Worm (Caenorhabditis elegans): Measurements from ENCODE around the gene Y73C8C.10.

Gene Y73C8C.10

DNA sequence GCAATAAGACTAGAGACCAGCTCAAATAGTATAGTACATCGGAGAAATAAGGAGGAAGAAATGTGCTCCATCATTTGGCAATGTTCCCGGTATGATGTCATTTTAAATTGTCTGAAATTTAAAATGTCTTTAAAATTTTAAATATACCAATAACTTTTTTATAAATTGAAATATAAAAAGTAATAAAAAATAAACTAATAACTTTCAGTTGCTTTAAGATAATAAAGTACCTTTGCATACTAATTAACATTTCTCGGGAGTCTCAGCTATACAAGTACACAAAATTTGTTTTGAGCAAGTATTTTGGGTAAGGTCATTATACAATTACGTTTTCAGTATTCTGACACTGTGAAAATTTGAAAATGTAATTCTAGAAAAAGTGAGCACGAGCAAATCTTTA is 24.3 kb upstream of the Y73C8C.10 start, which contains the start of gene srab-6:
Gene srab-6 (minus strand): TSS at position 101 of the 400 bp plus-strand sequence.
- no peak for TF ChIP-seq tbx-2 (tag; optimal IDR thresholded peaks at IDR 0.05)
- no peak for TF ChIP-seq sea-2 (GFP tag; optimal IDR thresholded peaks at IDR 0.05)
- no peak for TF ChIP-seq R02D3.7 (tag; optimal IDR thresholded peaks at IDR 0.05)
- no peak for TF ChIP-seq nhr-23 (tag; optimal IDR thresholded peaks at IDR 0.05)
- TF ChIP-seq ceh-9 (tag; optimal IDR thresholded peaks at IDR 0.05): no peak
- TF ChIP-seq elt-1 (tag; optimal IDR thresholded peaks at IDR 0.05): no peak
- no peak for TF ChIP-seq ztf-11 (tag; optimal IDR thresholded peaks at IDR 0.05)
- no peak for TF ChIP-seq skn-1 (tag; optimal IDR thresholded peaks at IDR 0.05)
- TF ChIP-seq lin-15B (tag; optimal IDR thresholded peaks at IDR 0.05): no peak
- no peak for TF ChIP-seq fos-1 (tag; optimal IDR thresholded peaks at IDR 0.05)
- no peak for TF ChIP-seq nhr-77 (tag; optimal IDR thresholded peaks at IDR 0.05)
- TF ChIP-seq lin-39 (tag; optimal IDR thresholded peaks at IDR 0.05): no peak

DNA sequence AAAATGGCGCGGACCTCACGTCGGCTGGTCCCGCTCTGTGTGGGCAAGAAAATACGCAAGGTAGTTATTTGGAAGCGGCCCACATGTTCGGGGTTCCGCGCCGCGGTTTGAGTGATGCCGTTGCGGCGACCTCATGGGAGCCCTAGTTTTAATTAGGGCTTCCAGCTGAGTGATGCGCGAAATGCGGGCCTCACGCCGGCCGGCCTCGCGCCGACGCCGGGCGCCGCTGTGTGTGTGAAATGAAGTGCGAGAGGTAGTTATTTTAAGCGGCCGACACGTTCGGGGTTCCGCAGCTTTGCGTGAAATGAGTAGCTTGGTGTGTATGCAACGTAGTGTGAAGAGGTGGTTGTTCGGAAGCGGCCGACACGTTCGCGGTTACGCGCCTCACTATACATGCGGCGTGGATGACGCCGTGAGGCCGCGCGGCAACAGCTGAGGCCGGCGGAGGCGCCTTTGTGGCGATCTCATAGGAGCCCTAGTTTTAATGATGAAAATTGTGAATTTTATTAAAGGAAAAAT is 22.4 kb upstream of the Y73C8C.10 start:
- TF ChIP-seq snpc-4 (tag; optimal IDR thresholded peaks at IDR 0.05) (no peak), ZK546.5 (tag; optimal IDR thresholded peaks at IDR 0.05) (no peak), egl-5 (tag; optimal IDR thresholded peaks at IDR 0.05) (no peak), nhr-76 (tag; optimal IDR thresholded peaks at IDR 0.05) (no peak), lin-15B (tag; optimal IDR thresholded peaks at IDR 0.05) (no peak), sea-2 (GFP tag; optimal IDR thresholded peaks at IDR 0.05) (no peak), fkh-10 (GFP tag; optimal IDR thresholded peaks at IDR 0.05) (no peak), mdl-1 (tag; optimal IDR thresholded peaks at IDR 0.05) (no peak), eor-1 (tag; optimal IDR thresholded peaks at IDR 0.05) (no peak)

DNA sequence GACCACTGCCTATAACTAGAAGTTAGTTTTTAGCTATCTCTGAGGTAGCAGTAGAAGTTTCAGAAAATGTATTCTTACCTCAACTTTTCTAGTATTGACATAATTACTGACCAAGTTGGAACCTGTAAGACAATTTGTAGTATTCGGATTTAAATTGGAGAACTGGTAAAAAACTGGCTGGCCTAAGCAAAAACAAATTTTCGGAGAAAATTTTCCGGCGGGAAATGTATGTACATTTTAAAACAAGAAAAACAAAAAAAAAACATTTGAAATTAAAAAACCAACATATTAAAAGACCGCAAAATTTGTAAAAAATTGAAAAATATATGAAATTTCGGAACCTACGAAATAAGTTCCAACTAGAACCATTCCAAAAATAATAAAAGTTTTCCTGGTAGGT is 19.4 kb upstream of the Y73C8C.10 start, which contains the start of gene srab-11:
Gene srab-11 (minus strand): TSS at position 101 of the 400 bp plus-strand sequence.
- no peak for TF ChIP-seq lin-15B (tag; optimal IDR thresholded peaks at IDR 0.05)
- no peak for TF ChIP-seq unc-39 (tag; optimal IDR thresholded peaks at IDR 0.05)

DNA sequence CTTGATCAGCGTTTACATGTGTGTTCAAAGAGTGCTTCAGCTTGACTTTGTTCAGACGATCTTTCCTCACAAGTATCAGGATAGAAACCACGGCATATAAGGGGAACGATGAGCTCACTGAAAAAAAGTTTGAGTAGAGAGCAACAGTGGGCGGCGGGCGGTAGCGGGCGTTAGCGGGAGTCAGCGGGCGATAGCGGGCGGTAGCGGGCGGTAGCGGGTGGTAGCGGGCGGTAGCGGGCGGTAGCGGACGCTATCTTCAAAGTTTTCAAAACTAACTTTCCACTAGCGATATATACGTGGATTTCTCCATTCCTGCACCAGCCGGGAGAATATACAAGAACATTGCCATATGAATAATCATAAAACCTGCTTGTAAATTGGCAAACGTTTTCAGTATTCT is 17.7 kb upstream of the Y73C8C.10 start:
- TF ChIP-seq pqm-1 (tag; optimal IDR thresholded peaks at IDR 0.05) (no peak), nhr-12 (tag; optimal IDR thresholded peaks at IDR 0.05) (no peak), R02D3.7 (tag; optimal IDR thresholded peaks at IDR 0.05) (no peak), sea-2 (GFP tag; optimal IDR thresholded peaks at IDR 0.05) (no peak), elt-3 (tag; optimal IDR thresholded peaks at IDR 0.05) (no peak), ceh-82 (tag; optimal IDR thresholded peaks at IDR 0.05) (no peak), eor-1 (tag; optimal IDR thresholded peaks at IDR 0.05) (no peak), elt-1 (tag; optimal IDR thresholded peaks at IDR 0.05) (no peak), skn-1 (tag; optimal IDR thresholded peaks at IDR 0.05) (no peak), fos-1 (tag; optimal IDR thresholded peaks at IDR 0.05) (no peak), mml-1 (tag; optimal IDR thresholded peaks at IDR 0.05) (no peak)

DNA sequence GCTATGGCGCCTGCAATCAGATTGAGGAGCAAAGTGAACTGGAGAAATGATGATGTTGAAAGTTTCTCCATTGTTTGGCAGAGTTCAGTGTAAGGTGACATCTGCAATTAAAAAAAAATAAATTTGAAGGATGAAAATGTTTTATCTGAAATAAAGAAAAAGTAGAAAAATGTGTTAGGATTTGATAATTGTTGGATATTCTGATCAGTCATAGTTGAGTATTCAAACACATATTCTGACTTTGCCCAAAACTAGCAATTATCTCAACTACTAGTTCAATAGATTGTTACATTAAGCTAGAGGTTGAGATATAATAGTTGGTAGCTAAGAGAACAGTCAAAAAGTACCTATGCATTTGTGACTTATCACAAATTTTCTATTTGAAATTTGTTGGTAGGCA is 16.9 kb upstream of the Y73C8C.10 start, which contains the start of gene srab-10:
Gene srab-10 (minus strand): TSS at position 101 of the 400 bp plus-strand sequence.
- TF ChIP-seq lsy-12 (tag; optimal IDR thresholded peaks at IDR 0.05) (no peak), mml-1 (tag; optimal IDR thresholded peaks at IDR 0.05) (no peak), R02D3.7 (tag; optimal IDR thresholded peaks at IDR 0.05) (no peak), zag-1 (tag; optimal IDR thresholded peaks at IDR 0.05) (no peak), ZK546.5 (tag; optimal IDR thresholded peaks at IDR 0.05) (no peak), snpc-4 (tag; optimal IDR thresholded peaks at IDR 0.05) (no peak)

DNA sequence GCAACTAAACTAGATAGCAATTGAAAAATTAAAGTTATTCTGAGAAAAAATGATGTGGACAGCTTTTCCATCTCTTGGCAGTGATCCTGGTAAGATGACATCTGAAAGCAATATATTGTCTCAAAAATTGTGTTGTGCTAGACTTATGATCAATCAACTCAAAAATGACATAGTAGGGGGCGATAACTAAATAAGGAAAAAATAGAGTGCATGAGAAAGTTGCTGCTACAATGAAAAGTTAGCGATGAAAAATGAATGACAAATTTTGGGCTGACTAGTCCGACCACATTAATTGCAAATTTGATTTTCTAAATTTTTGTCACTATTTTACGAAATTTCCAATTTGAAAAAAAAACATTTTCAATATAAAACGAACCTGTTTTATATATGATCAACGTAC is 13.6 kb upstream of the Y73C8C.10 start, which contains the start of gene srab-9:
Gene srab-9 (minus strand): TSS at position 101 of the 400 bp plus-strand sequence.
- no peak for TF ChIP-seq ama-1 (optimal IDR thresholded peaks at IDR 0.05)
- no peak for TF ChIP-seq sea-2 (GFP tag; optimal IDR thresholded peaks at IDR 0.05)
- no peak for TF ChIP-seq nhr-12 (tag; optimal IDR thresholded peaks at IDR 0.05)
- no peak for TF ChIP-seq zag-1 (tag; optimal IDR thresholded peaks at IDR 0.05)
- no peak for TF ChIP-seq nhr-77 (tag; optimal IDR thresholded peaks at IDR 0.05)
- no peak for TF ChIP-seq ceh-9 (tag; optimal IDR thresholded peaks at IDR 0.05)
- TF ChIP-seq pha-4 (tag; optimal IDR thresholded peaks at IDR 0.05): no peak
- TF ChIP-seq skn-1 (tag; optimal IDR thresholded peaks at IDR 0.05): no peak
- no peak for TF ChIP-seq aly-2 (tag; optimal IDR thresholded peaks at IDR 0.05)
- no peak for TF ChIP-seq mml-1 (tag; optimal IDR thresholded peaks at IDR 0.05)
- no peak for TF ChIP-seq fkh-10 (GFP tag; optimal IDR thresholded peaks at IDR 0.05)
- no peak for TF ChIP-seq fos-1 (tag; optimal IDR thresholded peaks at IDR 0.05)
- no peak for TF ChIP-seq egl-5 (tag; optimal IDR thresholded peaks at IDR 0.05)
- TF ChIP-seq unc-39 (tag; optimal IDR thresholded peaks at IDR 0.05): no peak
- TF ChIP-seq nhr-25 (tag; optimal IDR thresholded peaks at IDR 0.05): no peak
- no peak for TF ChIP-seq nhr-67 (tag; optimal IDR thresholded peaks at IDR 0.05)
- TF ChIP-seq jun-1 (tag; optimal IDR thresholded peaks at IDR 0.05): no peak
- no peak for TF ChIP-seq lsy-12 (tag; optimal IDR thresholded peaks at IDR 0.05)
